Worm (Caenorhabditis elegans) whole organism, L4 larva: ENCODE data around the gene R144.11.

ENCODE experiments used
- F10B5.3 ChIP-seq: sonication (generic microtip); optimal IDR thresholded peaks from 2 replicates; lab custom pipeline; 2016; ENCODE audit warnings: mild to moderate bottlenecking, missing genetic modification characterization, missing compliant biosample characterization
- F49E8.2 ChIP-seq: sonication (generic microtip); optimal IDR thresholded peaks from 2 replicates; lab custom pipeline; 2016; ENCODE audit warnings: missing compliant biosample characterization, mild to moderate bottlenecking, missing genetic modification characterization, borderline replicate concordance
- R02D3.7 ChIP-seq: fragments of 150-350 bp; sonication (generic microtip); optimal IDR thresholded peaks from 3 replicates; lab custom pipeline; 2014; ENCODE audit warnings: missing biosample characterization, missing genetic modification characterization
- T26A8.4 ChIP-seq: fragments of 200-800 bp; sonication (Bioruptor generic); IDR thresholded peaks from 2 replicates; pipeline ENCODE4 v1.3.6; 2022; ENCODE audit warnings: missing genetic modification characterization, missing compliant biosample characterization
- Y75B8A.6 ChIP-seq: fragments of 200-800 bp; sonication (Bioruptor generic); IDR thresholded peaks from 2 replicates; pipeline ENCODE4 v1.3.6; 2022; ENCODE audit warnings: missing genetic modification reagents, missing genetic modification characterization, missing compliant biosample characterization
- ZK337.2 ChIP-seq: fragments of 200-800 bp; sonication (Bioruptor generic); IDR thresholded peaks from 2 replicates; pipeline ENCODE4 v1.3.6; 2022; ENCODE audit warnings: missing genetic modification reagents, missing genetic modification characterization, missing compliant biosample characterization
- aha-1 ChIP-seq: fragments of 150-350 bp; peaks from one replicate; lab custom pipeline; 2014; ENCODE audit warnings: missing biosample characterization, missing genetic modification characterization
- aly-2 ChIP-seq: sonication (generic microtip); optimal IDR thresholded peaks from 2 replicates; lab custom pipeline; 2018; ENCODE audit warnings: missing biosample characterization, missing genetic modification characterization
- arid-1 ChIP-seq: fragments of 200-800 bp; sonication (Bioruptor generic); conservative IDR thresholded peaks from 2 replicates; pipeline ENCODE4 v1.3.6; 2022; ENCODE audit warnings: missing genetic modification reagents, missing genetic modification characterization, missing compliant biosample characterization
- attf-4 ChIP-seq: sonication (generic microtip); optimal IDR thresholded peaks from 3 replicates; lab custom pipeline; 2017; ENCODE audit warnings: missing biosample characterization, missing genetic modification characterization
- ceh-28 ChIP-seq: fragments of 150-350 bp; optimal IDR thresholded peaks from 2 replicates; lab custom pipeline; 2014; ENCODE audit warnings: missing biosample characterization, missing genetic modification reagents, missing genetic modification characterization
- ceh-44 ChIP-seq: fragments of 200-800 bp; sonication (Bioruptor generic); IDR thresholded peaks from 2 replicates; pipeline ENCODE4 v1.3.6; 2022; ENCODE audit warnings: missing genetic modification reagents, missing genetic modification characterization, missing compliant biosample characterization
- ceh-62 ChIP-seq: sonication (generic microtip); optimal IDR thresholded peaks from 2 replicates; lab custom pipeline; 2017; ENCODE audit warnings: missing biosample characterization, missing genetic modification characterization
- ceh-82 ChIP-seq: sonication (generic microtip); optimal IDR thresholded peaks from 2 replicates; lab custom pipeline; 2017; ENCODE audit warnings: missing biosample characterization, missing genetic modification characterization
- ctbp-1 ChIP-seq: fragments of 200-800 bp; sonication (Bioruptor generic); IDR thresholded peaks from 2 replicates; pipeline ENCODE4 v1.3.6; 2022; ENCODE audit warnings: missing genetic modification reagents, missing genetic modification characterization, missing compliant biosample characterization
- daf-8 ChIP-seq: fragments of 200-800 bp; sonication (Bioruptor generic); IDR thresholded peaks from 2 replicates; pipeline ENCODE4 v1.3.6; 2022; ENCODE audit warnings: missing genetic modification characterization, missing compliant biosample characterization
- dmd-6 ChIP-seq: fragments of 200-800 bp; sonication (Bioruptor generic); IDR thresholded peaks from 2 replicates; pipeline ENCODE4 v1.3.6; 2022; ENCODE audit warnings: missing genetic modification reagents, missing genetic modification characterization, missing compliant biosample characterization
- dmd-9 ChIP-seq: fragments of 200-800 bp; sonication (Bioruptor generic); IDR thresholded peaks from 2 replicates; pipeline ENCODE4 v1.3.6; 2022; ENCODE audit warnings: missing genetic modification reagents, missing genetic modification characterization, missing compliant biosample characterization
- dpl-1 ChIP-seq: fragments of 150-350 bp; optimal IDR thresholded peaks from 2 replicates; lab custom pipeline; 2014; ENCODE audit warnings: missing biosample characterization, missing genetic modification reagents, missing genetic modification characterization
- duxl-1 ChIP-seq: sonication (generic microtip); optimal IDR thresholded peaks from 2 replicates; lab custom pipeline; 2016; ENCODE audit warnings: mild to moderate bottlenecking, missing genetic modification characterization, moderate library complexity, missing compliant biosample characterization; ENCODE audit not compliant: poor library complexity
- dve-1 ChIP-seq: sonication (generic microtip); optimal IDR thresholded peaks from 2 replicates; lab custom pipeline; 2017; ENCODE audit warnings: antibody characterized with exemption, mild to moderate bottlenecking, missing genetic modification characterization, missing compliant biosample characterization; ENCODE audit not compliant: insufficient read depth
- fkh-10 ChIP-seq: fragments of 150-350 bp; optimal IDR thresholded peaks from 2 replicates; lab custom pipeline; 2014; ENCODE audit warnings: missing biosample characterization, missing genetic modification reagents, missing genetic modification characterization
- hlh-30 ChIP-seq: sonication (generic microtip); optimal IDR thresholded peaks from 2 replicates; lab custom pipeline; 2017; ENCODE audit warnings: antibody characterized with exemption, mild to moderate bottlenecking, missing genetic modification characterization, missing compliant biosample characterization; ENCODE audit not compliant: insufficient read depth
- lin-13 ChIP-seq: fragments of 150-350 bp; optimal IDR thresholded peaks from 2 replicates; lab custom pipeline; 2014; ENCODE audit warnings: missing biosample characterization, missing genetic modification reagents, missing genetic modification characterization
- lin-15B ChIP-seq: fragments of 150-350 bp; sonication (generic microtip); optimal IDR thresholded peaks from 3 replicates; lab custom pipeline; 2014; ENCODE audit warnings: missing biosample characterization, missing genetic modification characterization
- lin-38 ChIP-seq: fragments of 200-800 bp; sonication (Bioruptor generic); IDR thresholded peaks from 2 replicates; pipeline ENCODE4 v1.3.6; 2022; ENCODE audit warnings: missing genetic modification reagents, missing genetic modification characterization, missing compliant biosample characterization
- madf-9 ChIP-seq: fragments of 200-800 bp; sonication (Bioruptor generic); conservative IDR thresholded peaks from 2 replicates; pipeline ENCODE4 v1.3.6; 2022; ENCODE audit warnings: missing genetic modification reagents, missing genetic modification characterization, missing compliant biosample characterization
- mdl-1 ChIP-seq, 2 experiments: fragments of 150-350 bp in 1 of 2; sonication (generic microtip) in 1 of 2; optimal IDR thresholded peaks; 2 replicates each; lab custom pipeline; 2014 to 2017; ENCODE audit warnings: missing biosample characterization in 2 of 2, missing genetic modification characterization in 2 of 2
- mep-1 ChIP-seq: fragments of 150-350 bp; sonication (generic microtip); optimal IDR thresholded peaks from 3 replicates; lab custom pipeline; 2014; ENCODE audit warnings: missing biosample characterization, missing genetic modification characterization
- mes-2 ChIP-seq: sonication (generic microtip); optimal IDR thresholded peaks from 2 replicates; lab custom pipeline; 2016; ENCODE audit warnings: missing genotype, mild to moderate bottlenecking, missing genetic modification characterization, missing compliant biosample characterization; ENCODE audit not compliant: poor library complexity, severe bottlenecking
- nhr-10 ChIP-seq: fragments of 150-350 bp; optimal IDR thresholded peaks from 2 replicates; lab custom pipeline; 2014; ENCODE audit warnings: missing biosample characterization, missing genetic modification characterization
- nhr-102 ChIP-seq: sonication (generic microtip); optimal IDR thresholded peaks from 2 replicates; lab custom pipeline; 2016; ENCODE audit warnings: mild to moderate bottlenecking, missing genetic modification characterization, moderate library complexity, missing compliant biosample characterization
- nhr-11 ChIP-seq: fragments of 150-350 bp; optimal IDR thresholded peaks from 2 replicates; lab custom pipeline; 2014; ENCODE audit warnings: missing biosample characterization, missing genetic modification characterization
- nhr-28 ChIP-seq: fragments of 150-350 bp; optimal IDR thresholded peaks from 2 replicates; lab custom pipeline; 2014; ENCODE audit warnings: missing biosample characterization, missing genetic modification characterization
- nhr-42 ChIP-seq: fragments of 200-800 bp; sonication (Bioruptor generic); IDR thresholded peaks from 2 replicates; pipeline ENCODE4 v1.3.6; 2022; ENCODE audit warnings: missing genetic modification characterization, missing compliant biosample characterization
- nhr-48 ChIP-seq: sonication (generic microtip); optimal IDR thresholded peaks from 2 replicates; lab custom pipeline; 2016; ENCODE audit warnings: mild to moderate bottlenecking, missing genetic modification characterization, missing compliant biosample characterization
- pqm-1 ChIP-seq: sonication (generic microtip); optimal IDR thresholded peaks from 2 replicates; lab custom pipeline; 2017; ENCODE audit warnings: missing biosample characterization, missing genetic modification characterization
- rbr-2 ChIP-seq: sonication (generic microtip); optimal IDR thresholded peaks from 2 replicates; lab custom pipeline; 2016; ENCODE audit warnings: missing genotype, missing genetic modification characterization, missing compliant biosample characterization
- set-16 ChIP-seq: fragments of 200-800 bp; sonication (Bioruptor generic); IDR thresholded peaks from 2 replicates; pipeline ENCODE4 v1.3.6; 2022; ENCODE audit warnings: missing genetic modification reagents, missing genetic modification characterization, missing compliant biosample characterization
- snpc-4 ChIP-seq: fragments of 150-350 bp; optimal IDR thresholded peaks from 2 replicates; lab custom pipeline; 2014; ENCODE audit warnings: missing biosample characterization, missing genetic modification characterization
- spr-1 ChIP-seq: sonication (generic microtip); optimal IDR thresholded peaks from 2 replicates; lab custom pipeline; 2016; ENCODE audit warnings: mild to moderate bottlenecking, missing genetic modification characterization, missing compliant biosample characterization
- spr-3 ChIP-seq: fragments of 200-800 bp; sonication (Bioruptor generic); optimal IDR thresholded peaks from 2 replicates; lab custom pipeline; 2018; ENCODE audit warnings: mild to moderate bottlenecking, missing genetic modification characterization, missing compliant biosample characterization
- tag-97 ChIP-seq: fragments of 200-800 bp; sonication (Bioruptor generic); IDR thresholded peaks from 2 replicates; pipeline ENCODE4 v1.3.6; 2022; ENCODE audit warnings: missing genetic modification characterization, missing compliant biosample characterization
- unc-130 ChIP-seq: sonication (generic microtip); optimal IDR thresholded peaks from 2 replicates; lab custom pipeline; 2016; ENCODE audit warnings: missing genetic modification reagents, missing genetic modification characterization, missing compliant biosample characterization
- unc-39 ChIP-seq: sonication (generic microtip); optimal IDR thresholded peaks from 2 replicates; lab custom pipeline; 2017; ENCODE audit warnings: missing biosample characterization, missing genetic modification characterization
- zfp-3 ChIP-seq: fragments of 200-800 bp; sonication (Bioruptor generic); conservative IDR thresholded peaks from 2 replicates; pipeline ENCODE4 v1.3.6; 2022; ENCODE audit warnings: missing genetic modification reagents, missing genetic modification characterization, missing compliant biosample characterization
- zip-11 ChIP-seq: fragments of 200-800 bp; sonication (Bioruptor generic); IDR thresholded peaks from 2 replicates; pipeline ENCODE4 v1.3.6; 2022; ENCODE audit warnings: missing genetic modification characterization, missing compliant biosample characterization
- zip-2 ChIP-seq: fragments of 150-350 bp; optimal IDR thresholded peaks from 2 replicates; lab custom pipeline; 2014; ENCODE audit warnings: missing biosample characterization, missing genetic modification characterization
- ztf-7 ChIP-seq: fragments of 150-350 bp; optimal IDR thresholded peaks from 2 replicates; lab custom pipeline; 2014; ENCODE audit warnings: missing biosample characterization, missing genetic modification characterization

Gene R144.11

DNA sequence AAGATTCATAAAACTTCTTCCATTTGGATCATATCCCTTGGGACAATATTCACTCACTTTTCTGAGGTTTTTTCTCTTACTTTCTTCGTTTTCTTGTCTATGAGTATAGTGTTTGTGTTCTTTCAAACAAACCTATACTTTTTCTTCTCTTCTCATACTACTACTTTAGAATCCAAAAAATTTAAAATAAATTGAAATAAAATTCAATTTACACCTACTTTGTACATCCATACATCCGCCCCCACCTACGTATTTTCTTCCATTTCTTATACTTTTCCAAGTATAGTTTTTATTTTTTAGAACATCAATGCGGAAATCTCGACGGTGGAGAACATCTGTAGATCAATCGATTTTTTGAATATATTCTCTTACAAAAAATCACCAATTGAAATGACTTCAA lies 43.4 kb downstream of the R144.11 start, which contains the start of gene nca-2:
nca-2 (plus strand) TSS at position 301 of the 400 bp plus-strand sequence.
- TF ChIP-seq snpc-4 (tag; lab: Kevin White, UChicago): no peak
- TF ChIP-seq mdl-1 (tag; optimal IDR thresholded peaks at IDR 0.05; lab: Kevin White, UChicago): no peak
- no peak for TF ChIP-seq unc-130 (GFP tag; lab: Kevin White, UChicago)
- no peak for TF ChIP-seq ZK337.2 (GFP tag; lab: Robert Waterston, UW)
- TF ChIP-seq nhr-10 (tag; lab: Kevin White, UChicago): no peak
- TF ChIP-seq, all 104 proteins: peak for 0

ce11 chrIII:4962886-4963285 lies 45.7 kb downstream of the R144.11 start, which contains the start of gene C27F2.9:
C27F2.9 (minus strand) TSS chrIII:4963044.
- TF ChIP-seq arid-1 (GFP tag; lab: Robert Waterston, UW) (peak; percentile 77; the same call in 1 of the 2 replicates), hlh-30 (peak; percentile 73), snpc-4 (tag; lab: Kevin White, UChicago) (no peak), dve-1 (tag; lab: Kevin White, UChicago) (peak; percentile 82), spr-3 (GFP tag; lab: Kevin White, UChicago) (no peak), dmd-6 (GFP tag; lab: Robert Waterston, UW) (peak; percentile 67), F10B5.3 (tag; lab: Kevin White, UChicago) (peak; percentile 56), lin-38 (GFP tag; lab: Robert Waterston, UW) (peak; percentile 89), ceh-28 (no peak), T26A8.4 (no peak; the same call in 1 of the 2 replicates), pqm-1 (no peak), ztf-7 (peak; percentile 43), madf-9 (GFP tag; lab: Robert Waterston, UW) (no peak), zfp-3 (GFP tag; lab: Robert Waterston, UW) (0 out of 2 replicates have a peak, but pooled peaks have one; percentile 57), set-16 (GFP tag; lab: Robert Waterston, UW) (no peak), F49E8.2 (tag; lab: Kevin White, UChicago) (peak; percentile 19), ceh-82 (tag; lab: Kevin White, UChicago) (no peak), duxl-1 (tag; lab: Kevin White, UChicago) (peak; percentile 82), aly-2 (tag; lab: Kevin White, UChicago) (no peak), mdl-1 (tag; optimal IDR thresholded peaks at IDR 0.05; lab: Kevin White, UChicago) (peak in 1 of 2 experiments; percentile 2), spr-1 (tag; lab: Kevin White, UChicago) (peak; percentile 68), nhr-28 (no peak), mep-1 (peak; percentile 88), Y75B8A.6 (GFP tag; lab: Robert Waterston, UW) (no peak), rbr-2 (tag; lab: Kevin White, UChicago) (peak; percentile 82), dmd-9 (GFP tag; lab: Robert Waterston, UW) (peak; percentile 74; the same call in 1 of the 2 replicates), aha-1 (no peak), nhr-11 (tag; lab: Kevin White, UChicago) (peak; percentile 84), dpl-1 (GFP tag; lab: Kevin White, UChicago) (peak; percentile 99), ceh-44 (GFP tag; lab: Robert Waterston, UW) (no peak), ceh-62 (tag; lab: Kevin White, UChicago) (no peak), tag-97 (GFP tag; lab: Robert Waterston, UW) (no peak), ctbp-1 (peak; percentile 32; the same call in 1 of the 2 replicates), daf-8 (GFP tag; lab: Robert Waterston, UW) (no peak), nhr-42 (GFP tag; lab: Robert Waterston, UW) (peak; percentile 88), zip-11 (no peak), unc-130 (GFP tag; lab: Kevin White, UChicago) (peak; percentile 59), nhr-48 (tag; lab: Kevin White, UChicago) (peak; percentile 54), R02D3.7 (tag; lab: Kevin White, UChicago) (no peak), mes-2 (tag; lab: Kevin White, UChicago) (peak; percentile 95), lin-15B (tag; lab: Kevin White, UChicago) (peak; percentile 36), lin-13 (peak; percentile 61), fkh-10 (GFP tag; lab: Kevin White, UChicago) (peak; percentile 57), nhr-102 (tag; lab: Kevin White, UChicago) (peak; percentile 85), attf-4 (tag; lab: Kevin White, UChicago) (no peak), zip-2 (tag; lab: Kevin White, UChicago) (peak; percentile 31), unc-39 (tag; lab: Kevin White, UChicago) (no peak)
